Worm (Caenorhabditis elegans): ENCODE measurements around the gene cyp-25A4.
A peak's percentile ranks its signal among the peaks of the same experiment; 100 is the strongest.

DNA sequence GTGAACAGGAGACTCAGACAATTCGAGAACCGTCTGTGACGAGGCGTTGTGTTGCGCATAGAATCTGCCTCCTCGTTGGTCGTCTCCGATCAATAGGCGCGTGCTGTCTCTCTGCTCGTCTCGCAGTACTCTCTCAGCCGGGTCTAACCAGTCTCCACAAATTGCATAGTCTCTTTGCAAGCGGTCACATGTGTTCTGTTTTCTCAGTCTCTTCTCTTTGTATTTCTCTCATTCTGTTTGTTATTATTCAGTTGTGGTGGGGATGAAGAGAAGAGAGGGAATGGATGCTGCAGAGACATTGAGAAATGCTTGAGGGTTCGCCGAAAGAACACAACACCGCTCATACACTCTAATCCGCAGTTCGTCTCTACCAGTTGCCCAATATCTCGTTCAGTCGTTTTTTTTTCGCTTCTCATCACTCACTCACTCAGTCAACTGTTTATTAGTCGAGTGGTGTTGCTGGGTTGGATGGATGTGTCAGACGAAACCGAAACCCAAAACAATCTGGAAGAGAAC, 50.4 kb downstream of the cyp-25A4 start:
- no peak for TF ChIP-seq elt-1 (tag; optimal IDR thresholded peaks at IDR 0.05; ENCODE audit: borderline replicate concordance, insufficient read depth)
- peak; percentile 93 for TF ChIP-seq pha-4 (tag; optimal IDR thresholded peaks at IDR 0.05)
- TF ChIP-seq unc-39 (tag; optimal IDR thresholded peaks at IDR 0.05): no peak
- no peak for TF ChIP-seq snpc-4 (tag; optimal IDR thresholded peaks at IDR 0.05)
- no peak for TF ChIP-seq ceh-43 (GFP tag; optimal IDR thresholded peaks at IDR 0.05)
